Worm (Caenorhabditis elegans) whole organism, mixed stage, embryonic: Measurements from ENCODE around the gene F39B3.3.

Source experiments
- M03D4.4 ChIP-seq: sonication (generic microtip); optimal IDR thresholded peaks from 2 replicates; lab custom pipeline; 2017; ENCODE audit warnings: mild to moderate bottlenecking, missing genetic modification characterization, missing compliant biosample characterization
- sem-2 ChIP-seq: fragments of 200-800 bp; sonication (Bioruptor generic); optimal IDR thresholded peaks from 2 replicates; lab custom pipeline; 2018; ENCODE audit warnings: mild to moderate bottlenecking, missing genetic modification characterization, missing compliant biosample characterization

- TF ChIP-seq M03D4.4 (tag; lab: Kevin White, UChicago) (no peak), sem-2 (GFP tag; lab: Kevin White, UChicago) (no peak)
These were observed 46.8 kb upstream of the F39B3.3 start for ce11 chrX:17625729-17626128.
